Fruit fly (Drosophila melanogaster): Measurements from ENCODE around the gene CG34124.

Gene CG34124

DNA sequence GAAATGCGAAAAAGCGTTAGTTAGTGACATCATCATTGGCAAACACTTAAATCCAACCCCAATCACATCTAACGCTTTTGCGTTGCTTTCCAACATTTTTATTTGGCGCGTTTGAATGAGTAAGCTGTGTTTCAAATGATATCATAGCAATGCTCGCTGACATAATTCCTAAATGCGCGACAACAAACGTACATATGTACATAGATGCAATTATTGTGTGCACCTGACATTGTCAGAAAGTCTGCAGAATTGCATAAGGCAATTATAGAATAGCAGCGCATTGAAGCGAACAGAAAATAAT lies 40.0 kb downstream of the CG34124 start:
- no peak for TF ChIP-seq CG17801 (GFP tag; optimal IDR thresholded peaks at IDR 0.05; ENCODE audit: partially characterized antibody)

DNA sequence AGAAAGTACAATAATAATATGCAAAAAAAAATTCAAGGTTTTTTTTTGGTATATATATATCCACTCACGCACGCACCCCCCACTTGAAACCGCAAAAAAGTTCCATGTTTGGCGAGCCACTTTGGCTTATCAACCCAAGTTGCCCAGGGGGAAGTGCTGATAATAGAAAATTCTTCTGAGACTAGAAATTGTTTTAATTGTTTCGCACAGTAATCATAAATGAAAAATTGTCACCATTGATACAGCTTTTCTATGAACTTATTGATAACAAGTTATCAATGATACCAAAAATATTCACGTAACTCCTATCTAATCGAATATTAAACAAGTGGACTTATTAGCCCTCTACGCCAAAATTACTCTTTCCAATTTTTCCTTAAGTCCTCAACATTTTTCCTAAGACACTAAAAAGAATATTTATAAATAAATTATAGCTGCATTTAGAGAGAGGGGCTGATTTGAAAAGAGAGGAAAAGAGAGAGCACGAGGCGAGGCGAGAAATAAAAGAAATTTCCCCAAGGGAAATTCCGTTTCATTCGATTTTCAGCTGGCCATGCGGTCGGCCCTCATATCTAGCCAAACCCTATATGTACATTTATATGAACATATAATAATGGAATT lies 40.5 kb downstream of the CG34124 start:
- TF ChIP-seq CG17801 (GFP tag; optimal IDR thresholded peaks at IDR 0.05; ENCODE audit: partially characterized antibody), result no peak

DNA sequence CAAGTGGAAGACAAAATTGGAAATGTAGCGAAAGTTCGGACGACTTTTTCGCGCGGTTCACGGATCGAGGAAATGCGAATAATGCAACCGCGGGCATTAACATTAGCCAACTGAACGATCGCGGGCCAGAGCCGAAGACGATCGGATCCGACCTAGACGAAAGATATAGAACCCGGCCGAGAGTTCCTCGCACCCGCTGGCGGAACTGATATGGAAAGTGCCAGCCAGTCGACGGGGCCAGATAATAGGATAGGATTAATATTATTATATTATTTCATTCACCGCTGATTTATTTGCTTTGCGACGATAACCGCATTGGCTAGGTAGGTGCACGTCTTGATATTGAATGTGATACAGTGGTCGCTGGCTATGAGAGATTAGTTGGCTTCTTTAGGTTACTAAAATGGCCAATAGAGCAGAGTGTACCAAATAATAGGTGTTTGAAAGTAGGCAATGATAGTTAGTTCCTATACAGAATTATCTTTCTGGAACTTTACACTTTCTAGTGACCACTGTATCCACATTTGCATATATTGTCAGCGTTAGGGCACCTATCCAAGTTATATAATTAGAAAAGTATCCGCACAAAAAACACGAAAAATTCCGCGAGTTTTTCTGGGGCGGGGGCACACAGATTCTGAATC lies 41.3 kb downstream of the CG34124 start:
- peak; percentile 77 for TF ChIP-seq CG17801 (GFP tag; optimal IDR thresholded peaks at IDR 0.05; ENCODE audit: partially characterized antibody)

DNA sequence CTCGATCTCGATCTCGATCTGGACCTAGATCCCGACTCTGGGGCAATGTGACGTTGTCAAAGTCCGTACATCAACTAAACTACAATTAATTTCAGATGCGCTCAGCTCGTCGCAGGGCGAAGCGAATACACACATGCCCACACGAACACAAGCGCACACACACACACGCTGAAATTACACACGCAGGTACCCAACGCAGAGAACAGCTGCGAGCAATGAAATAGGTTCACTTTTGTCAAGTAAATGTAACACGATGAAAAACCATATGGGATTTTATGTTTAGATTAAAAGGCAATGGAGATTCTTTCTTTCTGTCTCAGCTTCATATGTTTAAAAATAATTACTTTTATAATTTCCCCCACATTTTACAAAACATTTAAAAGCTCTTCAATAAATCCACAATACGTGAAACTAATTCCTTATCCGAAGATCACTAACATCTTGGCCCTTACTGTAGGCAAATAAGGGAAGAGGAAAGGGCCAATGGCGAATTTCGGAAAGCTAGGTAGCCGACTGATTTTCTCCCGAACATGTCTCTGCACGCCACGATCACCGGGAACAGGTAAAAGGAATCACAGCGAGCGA lies 42.2 kb downstream of the CG34124 start:
- TF ChIP-seq CG17801 (GFP tag; optimal IDR thresholded peaks at IDR 0.05; ENCODE audit: partially characterized antibody), result peak; percentile 77

DNA sequence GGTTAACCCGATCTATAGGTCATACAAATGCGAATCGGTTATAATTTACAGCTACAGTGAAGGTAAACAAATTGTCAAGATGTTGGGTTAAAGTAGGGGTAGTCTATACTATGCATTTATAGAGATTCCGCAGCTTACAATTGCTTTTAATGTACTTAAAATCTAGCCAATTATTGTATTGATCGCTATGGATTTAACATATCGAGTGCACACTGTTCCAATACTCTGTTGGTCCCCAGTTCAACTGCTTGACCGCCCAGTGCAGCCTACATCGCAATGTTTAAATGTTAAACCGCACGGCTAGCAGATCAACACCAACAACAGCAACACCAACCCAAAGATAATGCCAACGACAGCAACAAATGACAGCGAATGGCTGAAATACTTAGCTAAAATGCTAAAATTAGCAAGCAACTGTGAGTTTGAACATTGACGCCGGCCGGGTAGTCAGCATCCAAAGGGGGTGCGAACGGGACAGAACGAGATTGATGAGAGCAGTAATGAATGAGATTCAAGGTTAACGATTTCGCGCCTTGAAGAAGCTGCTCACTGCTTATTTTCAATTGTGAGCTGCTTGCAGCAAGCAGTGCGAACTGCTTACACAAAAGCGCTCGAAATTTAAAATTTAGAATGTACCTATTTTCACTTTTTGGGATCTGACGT lies 42.8 kb downstream of the CG34124 start:
- TF ChIP-seq CG17801 (GFP tag; optimal IDR thresholded peaks at IDR 0.05; ENCODE audit: partially characterized antibody), result no peak

DNA sequence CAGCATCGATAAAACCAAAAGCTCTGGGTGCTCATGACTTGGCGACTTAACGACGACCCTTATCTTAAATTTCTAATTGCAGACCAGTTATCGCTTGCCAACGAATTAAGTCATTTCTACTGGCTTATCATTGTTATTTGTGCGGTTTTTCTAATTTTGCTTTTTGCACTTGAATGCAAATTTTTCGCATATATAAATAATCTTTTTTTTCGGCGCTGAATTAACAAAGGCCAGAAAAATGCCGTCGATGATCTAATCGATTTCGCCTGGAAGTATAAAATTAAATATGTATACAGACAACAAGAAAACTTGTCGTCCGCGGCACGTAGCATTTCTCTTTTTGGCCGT lies 43.3 kb downstream of the CG34124 start:
- TF ChIP-seq CG17801 (GFP tag; optimal IDR thresholded peaks at IDR 0.05; ENCODE audit: partially characterized antibody), result no peak

DNA sequence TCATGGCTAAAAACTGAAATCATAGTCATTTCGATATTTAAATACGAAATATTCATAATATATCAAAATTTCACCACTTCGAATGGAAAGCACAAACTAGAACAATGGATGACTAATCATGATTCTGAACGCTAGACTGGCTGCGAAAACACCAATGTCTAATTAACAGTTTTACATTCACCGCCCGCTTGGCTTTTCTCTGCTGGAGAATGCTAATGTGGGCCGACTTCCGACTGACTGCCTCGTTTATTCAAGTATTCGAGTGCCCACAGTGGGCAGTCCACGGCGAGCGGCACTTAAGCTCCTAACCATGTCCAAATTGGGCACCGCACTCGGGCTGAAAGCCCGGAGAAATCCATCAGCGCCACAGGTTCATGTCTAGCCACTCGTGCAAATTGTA lies 43.8 kb downstream of the CG34124 start:
- no peak for TF ChIP-seq CG17801 (GFP tag; optimal IDR thresholded peaks at IDR 0.05; ENCODE audit: partially characterized antibody)

DNA sequence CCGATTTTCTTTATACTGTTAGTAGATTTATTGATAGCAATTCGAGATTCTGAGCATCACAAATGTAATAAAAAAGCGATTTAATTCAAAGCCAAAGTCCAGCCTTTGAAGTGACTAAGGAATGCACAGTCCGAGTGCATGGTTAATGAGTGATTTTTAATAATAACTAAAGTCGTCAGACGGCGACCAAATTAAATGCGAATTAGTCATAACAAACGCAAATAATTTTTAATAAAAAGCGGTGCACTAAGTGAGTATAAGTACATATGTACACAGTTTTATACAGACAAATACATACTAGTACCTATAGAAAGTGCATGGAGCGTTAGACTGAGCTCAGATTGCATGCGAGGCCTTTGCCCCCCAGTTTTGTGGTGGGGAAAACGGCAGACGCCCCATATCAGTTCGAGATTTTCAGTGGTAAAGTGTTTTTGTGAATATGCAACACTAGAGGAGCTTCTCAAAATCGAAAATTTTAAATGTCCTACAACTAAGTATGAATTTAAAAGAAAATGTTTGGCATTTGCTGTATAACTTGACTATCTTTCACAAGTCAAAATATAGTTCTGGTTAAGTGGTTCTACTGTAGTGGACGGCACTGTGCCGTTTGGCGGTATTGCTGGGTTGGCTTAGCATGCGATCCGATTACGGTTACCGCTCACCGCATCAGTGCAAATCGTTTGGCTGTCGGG lies 44.6 kb downstream of the CG34124 start:
- TF ChIP-seq CG17801 (GFP tag; optimal IDR thresholded peaks at IDR 0.05; ENCODE audit: partially characterized antibody), result peak; percentile 46

DNA sequence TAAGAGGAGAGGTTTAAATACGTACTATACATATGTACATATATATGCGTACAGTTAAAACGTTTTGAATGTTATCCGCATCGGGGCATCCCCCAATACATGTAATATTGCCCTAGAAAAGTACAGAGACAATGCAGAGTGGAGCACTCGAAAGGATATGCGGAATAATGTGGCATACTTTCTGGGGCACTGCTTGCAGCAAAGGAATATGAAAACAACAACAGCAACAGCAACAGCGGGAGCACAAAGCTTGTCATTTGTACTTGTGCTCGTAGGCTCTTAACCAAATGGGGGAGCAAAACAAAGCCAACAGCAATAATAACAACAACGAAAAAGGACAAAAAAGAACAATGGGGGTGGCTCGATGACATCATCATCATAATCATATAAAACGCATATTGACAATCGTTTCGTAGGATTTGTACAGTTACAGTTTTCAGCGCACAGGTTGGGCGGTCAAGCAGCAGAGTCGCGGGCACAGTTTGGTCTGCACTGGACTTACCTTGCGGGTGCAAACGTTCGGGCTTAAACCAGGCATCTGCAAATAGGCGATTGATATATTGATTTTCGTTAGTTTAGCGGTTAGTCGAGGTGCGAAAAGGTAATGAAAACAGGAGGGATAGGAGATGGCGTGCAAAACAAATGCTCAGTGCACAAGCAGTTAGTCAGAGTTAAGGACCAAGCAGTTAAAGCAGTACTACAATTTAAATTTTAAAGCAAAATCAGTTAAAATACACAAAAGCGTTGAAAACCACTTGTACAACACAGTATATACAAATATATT lies 45.7 kb downstream of the CG34124 start:
- TF ChIP-seq CG17801 (GFP tag; optimal IDR thresholded peaks at IDR 0.05; ENCODE audit: partially characterized antibody), result no peak

DNA sequence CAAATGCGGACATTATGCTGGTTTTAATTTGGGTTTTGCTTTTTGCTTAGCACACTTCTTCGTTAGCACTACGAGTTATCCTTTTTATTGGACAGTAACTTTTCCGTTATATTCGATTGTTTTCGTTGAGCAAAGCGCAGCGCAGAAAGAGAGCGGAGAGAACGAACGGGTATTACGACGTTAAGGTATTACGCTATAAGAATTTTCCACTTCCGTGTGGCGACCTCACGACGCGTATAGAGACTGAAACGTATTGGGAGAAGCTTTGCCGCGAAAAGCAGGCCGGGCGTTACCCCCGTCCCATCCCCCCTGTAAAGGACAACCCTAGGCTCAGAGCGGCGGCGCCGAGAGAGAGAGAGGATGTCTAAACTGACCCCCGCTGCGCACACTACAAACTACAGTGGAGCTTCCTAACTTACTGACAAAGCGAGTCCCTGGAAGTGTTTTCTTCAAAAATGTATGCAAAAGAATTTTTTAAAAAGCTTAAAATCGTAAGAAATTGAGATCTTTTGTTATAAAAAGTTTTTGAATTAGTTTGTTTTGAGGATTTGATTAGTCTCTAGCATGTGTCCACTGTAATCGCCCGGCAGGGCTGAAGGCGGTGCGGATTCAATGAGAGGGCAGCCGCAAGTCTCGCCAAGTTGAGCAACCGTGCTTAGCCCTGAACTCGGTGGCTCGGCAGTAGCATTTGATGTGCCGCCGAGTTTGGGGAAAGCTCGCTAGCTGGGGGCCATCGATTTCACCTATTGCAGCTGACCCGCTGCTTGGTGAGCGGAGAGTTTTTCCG lies 46.7 kb downstream of the CG34124 start:
- peak; percentile 87 for TF ChIP-seq CG17801 (GFP tag; optimal IDR thresholded peaks at IDR 0.05; ENCODE audit: partially characterized antibody)

DNA sequence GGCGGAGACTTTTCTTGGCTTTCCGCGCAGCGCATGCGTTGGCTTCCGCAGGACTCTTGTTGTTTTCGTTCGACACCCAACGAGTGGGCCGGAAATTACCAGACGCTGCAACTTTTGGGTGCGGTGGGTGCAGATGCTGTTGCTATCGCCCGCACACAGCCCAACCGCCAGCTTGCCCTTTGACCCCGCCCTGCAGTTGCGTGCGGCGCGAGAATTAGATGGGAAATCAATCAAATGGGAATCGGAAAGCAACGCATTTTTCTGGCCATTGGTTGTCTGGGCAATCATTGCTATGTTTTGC lies 47.2 kb downstream of the CG34124 start:
- no peak for TF ChIP-seq CG17801 (GFP tag; optimal IDR thresholded peaks at IDR 0.05; ENCODE audit: partially characterized antibody)

DNA sequence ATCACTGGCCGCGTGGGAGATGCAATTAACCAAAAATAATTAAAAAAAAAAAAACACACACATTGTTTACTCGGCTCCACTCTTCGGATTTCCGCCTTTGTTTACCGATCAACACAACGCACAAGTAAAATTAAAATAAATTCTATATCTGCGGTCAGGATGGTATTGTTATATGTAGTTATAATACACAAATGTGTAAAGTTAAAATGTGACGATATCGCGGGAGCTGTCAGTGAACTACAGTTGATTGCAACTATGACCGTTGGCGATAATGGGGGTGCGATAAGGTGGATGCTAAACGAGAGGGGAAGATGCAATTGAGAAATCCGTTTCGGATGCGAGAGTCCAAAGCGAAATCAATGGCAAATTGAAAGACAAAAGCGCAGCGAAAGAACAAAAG lies 48.1 kb downstream of the CG34124 start:
- no peak for TF ChIP-seq CG17801 (GFP tag; optimal IDR thresholded peaks at IDR 0.05; ENCODE audit: partially characterized antibody)

DNA sequence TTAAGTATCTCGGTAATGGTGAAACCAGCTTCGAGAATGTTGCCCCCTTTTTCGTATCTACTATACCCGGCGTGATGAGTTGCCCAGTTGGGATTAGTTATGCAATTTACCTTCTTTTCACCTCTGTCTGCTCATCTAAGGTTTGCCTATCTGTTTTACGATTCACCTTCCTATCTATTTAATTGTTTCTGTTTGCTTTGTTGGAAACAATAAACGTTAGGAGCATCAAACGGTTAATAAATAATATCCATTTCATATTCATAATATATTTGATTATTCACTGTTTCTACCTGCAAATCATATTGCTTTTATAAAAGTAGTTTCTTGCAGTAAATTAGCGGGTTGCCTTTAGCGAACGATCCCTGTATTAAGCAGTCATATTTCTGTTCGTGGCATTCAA lies 49.0 kb downstream of the CG34124 start:
- peak; percentile 52 for TF ChIP-seq CG17801 (GFP tag; optimal IDR thresholded peaks at IDR 0.05; ENCODE audit: partially characterized antibody)

DNA sequence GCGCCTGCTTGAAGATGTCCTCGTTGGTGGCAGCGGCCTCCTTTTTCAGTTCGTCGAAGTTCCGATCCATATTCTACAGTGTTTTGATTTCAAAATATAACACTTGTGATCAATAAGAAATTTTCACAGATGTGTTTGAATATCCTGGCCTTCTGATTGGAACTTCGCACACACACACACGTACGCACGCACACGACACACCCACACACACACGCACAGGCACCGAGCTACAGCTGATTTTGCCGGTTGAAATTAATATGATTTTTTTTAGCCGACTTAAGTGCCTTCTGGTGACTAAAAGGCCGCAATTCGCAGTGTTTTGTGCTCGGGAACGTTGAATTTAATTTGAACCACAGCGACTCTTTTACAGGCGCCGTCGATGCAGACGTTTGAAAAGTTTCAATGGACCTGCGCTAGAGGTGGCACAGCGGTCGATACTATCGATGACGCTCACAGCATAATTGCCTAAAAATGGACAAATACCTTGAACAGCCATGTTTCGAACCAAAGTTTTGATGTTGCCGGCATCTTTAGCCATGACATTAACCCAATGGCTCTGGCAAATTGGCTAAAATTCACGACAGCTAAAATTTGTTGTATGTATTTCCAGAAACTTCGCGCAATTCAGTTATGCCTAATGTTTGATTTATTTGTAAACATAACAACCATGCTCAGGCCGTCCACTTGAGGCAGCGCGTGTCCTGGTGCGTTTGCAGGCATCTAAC lies 51.3 kb downstream of the CG34124 start, which contains the start of gene Rtnl1:
Gene Rtnl1 (minus strand): TSS at position 415 of the 725 bp plus-strand sequence.
- TF ChIP-seq CG17801 (GFP tag; optimal IDR thresholded peaks at IDR 0.05; ENCODE audit: partially characterized antibody), result peak; percentile 42
